Fruit fly (Drosophila melanogaster) whole organism, embryonic: Measurements from ENCODE around the gene CG31661.
A peak's percentile ranks its signal among the peaks of the same experiment; 100 is the strongest.

Experiments used
- Abd-B ChIP-seq: fragments of 200-800 bp; sonication (Bioruptor generic); optimal IDR thresholded peaks from 2 replicates; lab custom pipeline; 2018; ENCODE audit warnings: missing biosample characterization, mild to moderate bottlenecking, missing genetic modification characterization, moderate library complexity
- CG10274 ChIP-seq: fragments of 200-800 bp; sonication (Bioruptor generic); optimal IDR thresholded peaks from 3 replicates; lab custom pipeline; 2017; ENCODE audit warnings: missing biosample characterization, mild to moderate bottlenecking, missing genetic modification characterization
- CG10979 ChIP-seq: fragments of 200-800 bp; sonication (Bioruptor generic); optimal IDR thresholded peaks from 2 replicates; lab custom pipeline; 2018; ENCODE audit warnings: missing biosample characterization, mild to moderate bottlenecking, missing genetic modification characterization, moderate library complexity
- CG11723 ChIP-seq: fragments of 200-800 bp; sonication (Bioruptor generic); optimal IDR thresholded peaks from 2 replicates; lab custom pipeline; 2017; ENCODE audit warnings: missing biosample characterization, mild to moderate bottlenecking, missing genetic modification characterization
- CG12299 ChIP-seq: fragments of 200-800 bp; sonication (Bioruptor generic); optimal IDR thresholded peaks from 2 replicates; lab custom pipeline; 2018; ENCODE audit warnings: missing biosample characterization, mild to moderate bottlenecking, missing genetic modification characterization
- CG12391 ChIP-seq: fragments of 200-800 bp; sonication (Bioruptor generic); optimal IDR thresholded peaks from 3 replicates; lab custom pipeline; 2018; ENCODE audit warnings: missing biosample characterization, mild to moderate bottlenecking, missing genetic modification characterization, moderate library complexity
- CG13296 ChIP-seq: fragments of 200-800 bp; sonication (Bioruptor generic); optimal IDR thresholded peaks from 3 replicates; lab custom pipeline; 2018; ENCODE audit warnings: missing biosample characterization, mild to moderate bottlenecking, missing genetic modification characterization
- CG14965 ChIP-seq: fragments of 200-800 bp; sonication (Bioruptor generic); optimal IDR thresholded peaks from 2 replicates; lab custom pipeline; 2016; ENCODE audit warnings: missing biosample characterization, missing genetic modification characterization, borderline replicate concordance
- CG15696 ChIP-seq: fragments of 200-800 bp; sonication (Bioruptor generic); optimal IDR thresholded peaks from 2 replicates; lab custom pipeline; 2019; ENCODE audit warnings: missing biosample characterization, mild to moderate bottlenecking, missing genetic modification characterization, moderate library complexity
- CG18262 ChIP-seq: fragments of 200-800 bp; optimal IDR thresholded peaks from 3 replicates; lab custom pipeline; 2019; ENCODE audit warnings: missing biosample characterization, mild to moderate bottlenecking, missing genetic modification characterization, moderate library complexity
- CG4282 ChIP-seq: fragments of 200-800 bp; sonication (Bioruptor generic); optimal IDR thresholded peaks from 2 replicates; lab custom pipeline; 2016; ENCODE audit warnings: missing biosample characterization, missing genetic modification characterization
- CG4328 ChIP-seq: fragments of 200-800 bp; sonication (Bioruptor generic); optimal IDR thresholded peaks from 3 replicates; lab custom pipeline; 2017; ENCODE audit warnings: missing biosample characterization, missing genetic modification reagents, missing genetic modification characterization
- CG4360 ChIP-seq: fragments of 200-800 bp; sonication (Bioruptor generic); IDR thresholded peaks from 2 replicates; pipeline ENCODE4 v1.3.6; 2022; ENCODE audit warnings: missing biosample characterization, missing genetic modification characterization
- CG4617 ChIP-seq: fragments of 200-800 bp; sonication (Bioruptor generic); optimal IDR thresholded peaks from 3 replicates; lab custom pipeline; 2016; ENCODE audit warnings: missing biosample characterization, missing genetic modification characterization, borderline replicate concordance
- CG7839 ChIP-seq: fragments of 200-800 bp; sonication (Bioruptor generic); optimal IDR thresholded peaks from 3 replicates; lab custom pipeline; 2018; ENCODE audit warnings: missing biosample characterization, mild to moderate bottlenecking, missing genetic modification characterization, moderate library complexity
- CG7987 ChIP-seq: fragments of 200-800 bp; sonication (Bioruptor generic); optimal IDR thresholded peaks from 2 replicates; lab custom pipeline; 2018; ENCODE audit warnings: missing biosample characterization, mild to moderate bottlenecking, missing genetic modification characterization, moderate library complexity
- CG8388 ChIP-seq: fragments of 200-800 bp; sonication (Bioruptor generic); optimal IDR thresholded peaks from 2 replicates; lab custom pipeline; 2019; ENCODE audit warnings: missing biosample characterization, mild to moderate bottlenecking, missing genetic modification characterization, moderate library complexity
- CG8765 ChIP-seq: fragments of 200-800 bp; sonication (Bioruptor generic); IDR thresholded peaks from 2 replicates; pipeline ENCODE4 v1.3.6; 2022; ENCODE audit warnings: missing biosample characterization, missing genetic modification characterization
- D ChIP-seq, 2 experiments: fragments of 200-800 bp in 1 of 2; fragments of >200 bp in 1 of 2; sonication (Bioruptor generic) in 1 of 2; optimal IDR thresholded peaks; 2 replicates in 1 of 2; 3 replicates in 1 of 2; lab custom pipeline; 2017; ENCODE audit warnings: mild to moderate bottlenecking in 1 of 2, missing biosample characterization in 1 of 2, missing genetic modification characterization in 1 of 2, missing genetic modification reagents in 1 of 2
- Dref ChIP-seq: fragments of 200-800 bp; sonication (Bioruptor generic); IDR thresholded peaks from 2 replicates; pipeline ENCODE4 v1.3.6; 2022; ENCODE audit warnings: missing biosample characterization, missing genetic modification characterization
- E2f2 ChIP-seq: fragments of 200-800 bp; sonication (Bioruptor generic); IDR thresholded peaks from 2 replicates; pipeline ENCODE4 v1.3.6; 2022; ENCODE audit warnings: missing biosample characterization, missing genetic modification characterization
- Ets97D ChIP-seq: fragments of 200-800 bp; sonication (Bioruptor generic); optimal IDR thresholded peaks from 3 replicates; lab custom pipeline; 2016; ENCODE audit warnings: missing biosample characterization, missing genetic modification characterization
- Kr ChIP-seq: fragments of 200-800 bp; sonication (Bioruptor generic); optimal IDR thresholded peaks from 2 replicates; lab custom pipeline; 2017; ENCODE audit warnings: missing biosample characterization, mild to moderate bottlenecking, missing genetic modification characterization
- NC2α ChIP-seq: fragments of 200-800 bp; sonication (Bioruptor generic); optimal IDR thresholded peaks from 2 replicates; lab custom pipeline; 2016; ENCODE audit warnings: missing biosample characterization, missing genetic modification characterization
- NC2β ChIP-seq: fragments of 200-800 bp; sonication (Bioruptor generic); optimal IDR thresholded peaks from 2 replicates; lab custom pipeline; 2016; ENCODE audit warnings: missing biosample characterization, missing genetic modification characterization
- Nf-YC ChIP-seq: fragments of 200-800 bp; optimal IDR thresholded peaks from 3 replicates; lab custom pipeline; 2019; ENCODE audit warnings: missing biosample characterization, mild to moderate bottlenecking, missing genetic modification characterization, moderate library complexity
- NfI ChIP-seq: fragments of 200-800 bp; sonication (Bioruptor generic); optimal IDR thresholded peaks from 3 replicates; lab custom pipeline; 2018; ENCODE audit warnings: missing biosample characterization, mild to moderate bottlenecking, missing genetic modification characterization, moderate library complexity
- Poxn ChIP-seq: fragments of 200-800 bp; sonication (Bioruptor generic); IDR thresholded peaks from 2 replicates; pipeline ENCODE4 v1.3.6; 2022; ENCODE audit warnings: missing biosample characterization, missing genetic modification characterization
- Six4 ChIP-seq: fragments of 200-800 bp; sonication (Bioruptor generic); optimal IDR thresholded peaks from 2 replicates; lab custom pipeline; 2016; ENCODE audit warnings: missing biosample characterization, missing genetic modification characterization
- Sox100B ChIP-seq: fragments of 200-800 bp; sonication (Bioruptor generic); optimal IDR thresholded peaks from 3 replicates; lab custom pipeline; 2018; ENCODE audit warnings: missing biosample characterization, mild to moderate bottlenecking, missing genetic modification characterization
- Sry-β ChIP-seq: fragments of 200-800 bp; sonication (Bioruptor generic); optimal IDR thresholded peaks from 2 replicates; lab custom pipeline; 2018; ENCODE audit warnings: missing biosample characterization, mild to moderate bottlenecking, missing genetic modification characterization, moderate library complexity
- Stat92E ChIP-seq, 3 experiments: fragments of >200 bp in 2 of 3; fragments of 200-800 bp in 1 of 3; sonication (Bioruptor generic) in 1 of 3; optimal IDR thresholded peaks; 2 replicates each; lab custom pipeline; 2017 to 2019; ENCODE audit warnings: missing biosample characterization in 3 of 3, missing genetic modification characterization in 3 of 3, mild to moderate bottlenecking in 1 of 3, moderate library complexity in 1 of 3
- Xbp1 ChIP-seq: fragments of 200-800 bp; sonication (Bioruptor generic); optimal IDR thresholded peaks from 3 replicates; lab custom pipeline; 2016; ENCODE audit warnings: missing biosample characterization, mild to moderate bottlenecking, missing genetic modification characterization
- caup ChIP-seq: fragments of 200-800 bp; sonication (Bioruptor generic); optimal IDR thresholded peaks from 3 replicates; lab custom pipeline; 2017; ENCODE audit warnings: missing biosample characterization, mild to moderate bottlenecking, missing genetic modification characterization, moderate library complexity; ENCODE audit not compliant: severe bottlenecking
- dan ChIP-seq: fragments of 200-800 bp; sonication (Bioruptor generic); IDR thresholded peaks from 2 replicates; pipeline ENCODE4 v1.3.6; 2022; ENCODE audit warnings: missing biosample characterization, missing genetic modification characterization
- dmrt99B ChIP-seq: fragments of 200-800 bp; sonication (Bioruptor generic); optimal IDR thresholded peaks from 2 replicates; lab custom pipeline; 2018; ENCODE audit warnings: missing biosample characterization, mild to moderate bottlenecking, missing genetic modification characterization, moderate library complexity
- emc ChIP-seq: fragments of 200-800 bp; sonication (Bioruptor generic); optimal IDR thresholded peaks from 2 replicates; lab custom pipeline; 2016; ENCODE audit warnings: missing biosample characterization, missing genetic modification characterization
- fru ChIP-seq: fragments of >200 bp; optimal IDR thresholded peaks from 2 replicates; lab custom pipeline; 2017
- gcm ChIP-seq: fragments of 200-800 bp; sonication (Bioruptor generic); optimal IDR thresholded peaks from 2 replicates; lab custom pipeline; 2019; ENCODE audit warnings: missing biosample characterization, mild to moderate bottlenecking, missing genetic modification characterization, moderate library complexity
- inv ChIP-seq: fragments of 200-800 bp; sonication (Bioruptor generic); IDR thresholded peaks from 2 replicates; pipeline ENCODE4 v1.3.6; 2022; ENCODE audit warnings: missing biosample characterization, missing genetic modification characterization; ENCODE audit not compliant: partially characterized antibody
- lbe ChIP-seq: fragments of 200-800 bp; sonication (Bioruptor generic); optimal IDR thresholded peaks from 2 replicates; lab custom pipeline; 2016; ENCODE audit warnings: missing biosample characterization, mild to moderate bottlenecking, missing genetic modification characterization
- oc ChIP-seq: fragments of 200-800 bp; sonication (Bioruptor generic); optimal IDR thresholded peaks from 2 replicates; lab custom pipeline; 2018; ENCODE audit warnings: missing biosample characterization, mild to moderate bottlenecking, missing genetic modification characterization, moderate library complexity
- org-1 ChIP-seq: fragments of 200-800 bp; sonication (Bioruptor generic); optimal IDR thresholded peaks from 2 replicates; lab custom pipeline; 2017; ENCODE audit warnings: missing biosample characterization, missing genetic modification characterization
- phol ChIP-seq: fragments of 200-800 bp; sonication (Bioruptor generic); optimal IDR thresholded peaks from 3 replicates; lab custom pipeline; 2018; ENCODE audit warnings: missing biosample characterization, mild to moderate bottlenecking, missing genetic modification characterization, moderate library complexity
- pros ChIP-seq: fragments of 200-800 bp; sonication (Bioruptor generic); optimal IDR thresholded peaks from 3 replicates; lab custom pipeline; 2019; ENCODE audit warnings: missing biosample characterization, mild to moderate bottlenecking, missing genetic modification characterization, moderate library complexity
- sc ChIP-seq, 3 experiments: fragments of >200 bp in 2 of 3; fragments of 200-800 bp in 1 of 3; sonication (Bioruptor generic) in 1 of 3; optimal IDR thresholded peaks; 2 replicates in 2 of 3; 3 replicates in 1 of 3; lab custom pipeline; 2017; ENCODE audit warnings: mild to moderate bottlenecking in 1 of 3, missing biosample characterization in 1 of 3, missing genetic modification characterization in 1 of 3, missing genetic modification reagents in 1 of 3
- stc ChIP-seq: fragments of 200-800 bp; sonication (Bioruptor generic); IDR thresholded peaks from 2 replicates; pipeline ENCODE4 v1.3.6; 2022; ENCODE audit warnings: missing biosample characterization, missing genetic modification characterization
- trh ChIP-seq: fragments of 200-800 bp; sonication (Bioruptor generic); optimal IDR thresholded peaks from 2 replicates; lab custom pipeline; 2016; ENCODE audit warnings: missing biosample characterization, missing genetic modification characterization
- unpg ChIP-seq: fragments of 200-800 bp; sonication (Bioruptor generic); optimal IDR thresholded peaks from 3 replicates; lab custom pipeline; 2018; ENCODE audit warnings: missing biosample characterization, mild to moderate bottlenecking, missing genetic modification characterization, moderate library complexity

Gene CG31661

DNA sequence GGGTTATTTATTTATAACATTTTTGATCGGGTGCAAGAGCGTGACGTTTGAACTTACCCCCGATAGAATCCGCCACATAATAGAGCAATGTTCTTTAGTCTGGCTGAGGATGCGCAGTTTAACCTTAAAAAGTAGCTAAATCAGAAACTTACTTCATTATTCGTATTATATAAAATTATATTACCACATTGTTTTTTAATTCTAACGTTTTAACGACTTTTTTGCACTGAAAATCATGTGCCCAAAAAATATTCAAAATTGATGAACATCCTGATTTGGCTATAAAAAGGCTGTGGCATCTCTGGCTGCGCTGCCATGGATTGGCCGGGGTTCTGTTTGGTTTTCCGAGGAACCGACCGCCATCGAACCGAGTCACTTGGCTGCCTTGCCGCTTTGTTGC is 27.0 kb upstream of the CG31661 start (continued):
- TF ChIP-seq CG7987 (no peak), Xbp1 (peak; percentile 1), inv (GFP tag; lab: Robert Waterston, UW) (no peak), NfI (GFP tag; lab: Kevin White, UChicago) (no peak), dmrt99B (tag; lab: Kevin White, UChicago) (peak; percentile 7), Six4 (GFP tag; lab: Kevin White, UChicago) (no peak), trh (GFP tag; lab: Kevin White, UChicago) (no peak), E2f2 (GFP tag; lab: Robert Waterston, UW) (0 out of 2 replicates have a peak, but pooled peaks have one; percentile 14), org-1 (GFP tag; lab: Kevin White, UChicago) (peak; percentile 6), CG10274 (GFP tag; lab: Kevin White, UChicago) (no peak), Ets97D (GFP tag; lab: Kevin White, UChicago) (no peak), Abd-B (GFP tag; lab: Kevin White, UChicago) (no peak), pros (GFP tag; lab: Kevin White, UChicago) (peak; percentile 26), CG12299 (no peak), CG8388 (GFP tag; lab: Kevin White, UChicago) (peak; percentile 0), fru (no peak), NC2β (no peak), NC2α (GFP tag; lab: Kevin White, UChicago) (no peak), CG15696 (tag; lab: Kevin White, UChicago) (peak; percentile 26), CG4282 (GFP tag; lab: Kevin White, UChicago) (no peak), CG8765 (no peak), CG4617 (GFP tag; lab: Kevin White, UChicago) (no peak), dan (no peak), Sry-β (GFP tag; lab: Kevin White, UChicago) (peak; percentile 90), Poxn (GFP tag; lab: Robert Waterston, UW) (no peak), oc (no peak), D (optimal IDR thresholded peaks at IDR 0.05; lab: Kevin White, UChicago) (no peak), D (GFP tag; optimal IDR thresholded peaks at IDR 0.05; lab: Kevin White, UChicago) (peak; percentile 22), Kr (GFP tag; lab: Kevin White, UChicago) (no peak), CG18262 (peak; percentile 54), unpg (GFP tag; lab: Kevin White, UChicago) (peak; percentile 38), Stat92E (GFP tag; optimal IDR thresholded peaks at IDR 0.05; lab: Kevin White, UChicago) (peak in 1 of 3 experiments; percentile 16), CG10979 (peak; percentile 17), lbe (GFP tag; lab: Kevin White, UChicago) (no peak), Sox100B (GFP tag; lab: Kevin White, UChicago) (no peak), CG13296 (no peak), sc (optimal IDR thresholded peaks at IDR 0.05; lab: Kevin White, UChicago) (no peak), sc (GFP tag; optimal IDR thresholded peaks at IDR 0.05; lab: Kevin White, UChicago) (no peak), CG11723 (GFP tag; lab: Kevin White, UChicago) (no peak), Nf-YC (tag; lab: Kevin White, UChicago) (no peak), Dref (GFP tag; lab: Robert Waterston, UW) (no peak), CG14965 (GFP tag; lab: Kevin White, UChicago) (no peak), CG4360 (GFP tag; lab: Robert Waterston, UW) (no peak), caup (GFP tag; lab: Kevin White, UChicago) (no peak), emc (GFP tag; lab: Kevin White, UChicago) (no peak), CG12391 (tag; lab: Kevin White, UChicago) (peak; percentile 38), CG7839 (tag; lab: Kevin White, UChicago) (peak; percentile 10), stc (GFP tag; lab: Robert Waterston, UW) (no peak), gcm (GFP tag; lab: Kevin White, UChicago) (peak; percentile 13), CG4328 (GFP tag; lab: Kevin White, UChicago) (no peak), phol (peak; percentile 31)
